Worm (Caenorhabditis elegans) whole organism, L3 larva: Measurements from ENCODE around the gene ZC449.1.

Experiments
- ama-1 ChIP-seq: fragments of 150-350 bp; optimal IDR thresholded peaks from 2 replicates; lab custom pipeline; 2018
- ceh-28 ChIP-seq: fragments of 150-350 bp; optimal IDR thresholded peaks from 2 replicates; lab custom pipeline; 2014; ENCODE audit warnings: missing biosample characterization, missing genetic modification reagents, missing genetic modification characterization
- elt-3 ChIP-seq, 3 experiments: fragments of 150-350 bp in 1 of 3; sonication (generic microtip) in 2 of 3; optimal IDR thresholded peaks; 2 replicates in 2 of 3; 4 replicates in 1 of 3; lab custom pipeline; 2014 to 2017; ENCODE audit warnings: missing biosample characterization in 3 of 3, missing genetic modification characterization in 3 of 3
- nhr-12 ChIP-seq: fragments of 150-350 bp; optimal IDR thresholded peaks from 2 replicates; lab custom pipeline; 2014; ENCODE audit warnings: missing biosample characterization, missing genetic modification characterization
- nhr-67 ChIP-seq: fragments of 150-350 bp; optimal IDR thresholded peaks from 2 replicates; lab custom pipeline; 2014; ENCODE audit warnings: missing biosample characterization, missing genetic modification characterization
- nhr-77 ChIP-seq: fragments of 150-350 bp; optimal IDR thresholded peaks from 2 replicates; lab custom pipeline; 2014; ENCODE audit warnings: missing biosample characterization, missing genetic modification characterization
- tbx-2 ChIP-seq: sonication (generic microtip); optimal IDR thresholded peaks from 2 replicates; lab custom pipeline; 2016; ENCODE audit warnings: mild to moderate bottlenecking, missing genetic modification characterization, missing compliant biosample characterization
- zag-1 ChIP-seq: fragments of 150-350 bp; optimal IDR thresholded peaks from 2 replicates; lab custom pipeline; 2014; ENCODE audit warnings: missing biosample characterization, missing genetic modification characterization

ce11 chrX:5037673-5038072 is 13.5 kb downstream of the ZC449.1 start, which contains the start of gene ZC449.5:
- no peak for TF ChIP-seq nhr-67
- TF ChIP-seq nhr-77 (tag; lab: Kevin White, UChicago), result no peak
- TF ChIP-seq ceh-28, result no peak
- no peak for TF ChIP-seq zag-1 (tag; lab: Kevin White, UChicago)
- TF ChIP-seq nhr-12 (tag; lab: Kevin White, UChicago), result no peak
- TF ChIP-seq elt-3 (tag; optimal IDR thresholded peaks at IDR 0.05; lab: Kevin White, UChicago), result no peak
- TF ChIP-seq tbx-2 (tag; lab: Kevin White, UChicago), result no peak
- no peak for TF ChIP-seq ama-1
